Worm (Caenorhabditis elegans) whole organism, late embryonic: Measurements from ENCODE around the gene nhr-288.

Experiments
- C08G9.2 ChIP-seq: sonication (generic microtip); optimal IDR thresholded peaks from 2 replicates; lab custom pipeline; 2016; ENCODE audit warnings: mild to moderate bottlenecking, missing genetic modification characterization, moderate library complexity, missing compliant biosample characterization
- F13H6.1 ChIP-seq: sonication (generic microtip); optimal IDR thresholded peaks from 2 replicates; lab custom pipeline; 2016; ENCODE audit warnings: missing genetic modification characterization, missing compliant biosample characterization
- T23F11.4 ChIP-seq: fragments of 200-800 bp; sonication (Bioruptor generic); optimal IDR thresholded peaks from 2 replicates; lab custom pipeline; 2018; ENCODE audit warnings: mild to moderate bottlenecking, missing genetic modification characterization, missing compliant biosample characterization
- Y22D7AL.16 ChIP-seq: sonication (generic microtip); optimal IDR thresholded peaks from 2 replicates; lab custom pipeline; 2016; ENCODE audit warnings: missing genetic modification characterization, missing compliant biosample characterization
- ama-1 ChIP-seq: fragments of 150-350 bp; optimal IDR thresholded peaks from 2 replicates; lab custom pipeline; 2014
- ceh-18 ChIP-seq: sonication (generic microtip); optimal IDR thresholded peaks from 2 replicates; lab custom pipeline; 2016; ENCODE audit warnings: missing genetic modification characterization, missing compliant biosample characterization
- ceh-2 ChIP-seq: sonication (generic microtip); optimal IDR thresholded peaks from 2 replicates; lab custom pipeline; 2016; ENCODE audit warnings: missing genotype, missing genetic modification characterization, missing compliant biosample characterization
- ceh-31 ChIP-seq: sonication (generic microtip); optimal IDR thresholded peaks from 2 replicates; lab custom pipeline; 2016; ENCODE audit warnings: missing genetic modification characterization, missing compliant biosample characterization
- ceh-34 ChIP-seq: sonication (generic microtip); optimal IDR thresholded peaks from 2 replicates; lab custom pipeline; 2016; ENCODE audit warnings: mild to moderate bottlenecking, missing genetic modification characterization, missing compliant biosample characterization
- ceh-48 ChIP-seq: sonication (generic microtip); optimal IDR thresholded peaks from 2 replicates; lab custom pipeline; 2016; ENCODE audit warnings: missing genetic modification characterization, inconsistent platforms, missing compliant biosample characterization
- ceh-6 ChIP-seq: fragments of 200-800 bp; sonication (Bioruptor generic); optimal IDR thresholded peaks from 2 replicates; lab custom pipeline; 2018; ENCODE audit warnings: mild to moderate bottlenecking, missing genetic modification characterization, missing compliant biosample characterization
- che-1 ChIP-seq: sonication (generic microtip); optimal IDR thresholded peaks from 2 replicates; lab custom pipeline; 2016; ENCODE audit warnings: mild to moderate bottlenecking, missing genetic modification characterization, missing compliant biosample characterization
- elt-2 ChIP-seq: sonication (generic microtip); optimal IDR thresholded peaks from 2 replicates; lab custom pipeline; 2016; ENCODE audit warnings: missing genetic modification reagents, missing genetic modification characterization, missing compliant biosample characterization
- elt-4 ChIP-seq: sonication (generic microtip); optimal IDR thresholded peaks from 2 replicates; lab custom pipeline; 2016; ENCODE audit warnings: missing genetic modification characterization, missing compliant biosample characterization
- fax-1 ChIP-seq: sonication (generic microtip); optimal IDR thresholded peaks from 2 replicates; lab custom pipeline; 2016; ENCODE audit warnings: missing genotype, missing genetic modification characterization, missing compliant biosample characterization
- fkh-10 ChIP-seq: fragments of 150-350 bp; optimal IDR thresholded peaks from 2 replicates; lab custom pipeline; 2014; ENCODE audit warnings: missing biosample characterization, missing genetic modification reagents, missing genetic modification characterization
- fkh-6 ChIP-seq: sonication (generic microtip); optimal IDR thresholded peaks from 2 replicates; lab custom pipeline; 2016; ENCODE audit warnings: missing genetic modification characterization, missing compliant biosample characterization
- gmeb-2 ChIP-seq: sonication (generic microtip); optimal IDR thresholded peaks from 2 replicates; lab custom pipeline; 2016; ENCODE audit warnings: missing genetic modification characterization, inconsistent platforms, missing compliant biosample characterization
- hlh-6 ChIP-seq: sonication (generic microtip); optimal IDR thresholded peaks from 2 replicates; lab custom pipeline; 2016; ENCODE audit warnings: missing genotype, missing genetic modification characterization, missing compliant biosample characterization
- lim-6 ChIP-seq: sonication (generic microtip); optimal IDR thresholded peaks from 2 replicates; lab custom pipeline; 2016; ENCODE audit warnings: missing genetic modification characterization, missing compliant biosample characterization
- nfya-1 ChIP-seq: sonication (generic microtip); optimal IDR thresholded peaks from 2 replicates; lab custom pipeline; 2017; ENCODE audit warnings: missing genetic modification characterization, mild to moderate bottlenecking, missing compliant biosample characterization, antibody characterized with exemption, moderate library complexity
- nhr-232 ChIP-seq: sonication (generic microtip); optimal IDR thresholded peaks from 2 replicates; lab custom pipeline; 2016; ENCODE audit warnings: missing genetic modification characterization, missing compliant biosample characterization
- npax-4 ChIP-seq: sonication (generic microtip); optimal IDR thresholded peaks from 2 replicates; lab custom pipeline; 2016; ENCODE audit warnings: missing genetic modification characterization, missing compliant biosample characterization
- pag-3 ChIP-seq: sonication (generic microtip); optimal IDR thresholded peaks from 2 replicates; lab custom pipeline; 2016; ENCODE audit warnings: missing compliant biosample characterization, missing genetic modification characterization, borderline replicate concordance
- pat-9 ChIP-seq: fragments of 200-800 bp; sonication (Bioruptor generic); optimal IDR thresholded peaks from 2 replicates; lab custom pipeline; 2018; ENCODE audit warnings: mild to moderate bottlenecking, missing genetic modification characterization, moderate library complexity, missing compliant biosample characterization
- pax-1 ChIP-seq: fragments of 150-350 bp; optimal IDR thresholded peaks from 2 replicates; lab custom pipeline; 2014; ENCODE audit warnings: missing biosample characterization, missing genetic modification characterization
- pha-4 ChIP-seq: fragments of 150-350 bp; optimal IDR thresholded peaks from 2 replicates; lab custom pipeline; 2018; ENCODE audit warnings: missing biosample characterization, missing genetic modification reagents, missing genetic modification characterization
- pros-1 ChIP-seq: fragments of 150-350 bp; optimal IDR thresholded peaks from 2 replicates; lab custom pipeline; 2014; ENCODE audit warnings: missing biosample characterization, missing genetic modification reagents, missing genetic modification characterization
- ref-2 ChIP-seq: sonication (generic microtip); optimal IDR thresholded peaks from 2 replicates; lab custom pipeline; 2016; ENCODE audit warnings: missing genetic modification characterization, missing compliant biosample characterization
- rnt-1 ChIP-seq: sonication (generic microtip); optimal IDR thresholded peaks from 2 replicates; lab custom pipeline; 2016; ENCODE audit warnings: missing genetic modification characterization, missing compliant biosample characterization
- tbx-2 ChIP-seq: sonication (generic microtip); optimal IDR thresholded peaks from 2 replicates; lab custom pipeline; 2016; ENCODE audit warnings: missing genetic modification characterization, missing compliant biosample characterization
- tbx-7 ChIP-seq: sonication (generic microtip); optimal IDR thresholded peaks from 2 replicates; lab custom pipeline; 2016; ENCODE audit warnings: missing genotype, missing genetic modification characterization, missing compliant biosample characterization
- ttx-3 ChIP-seq: sonication (generic microtip); optimal IDR thresholded peaks from 2 replicates; lab custom pipeline; 2016; ENCODE audit warnings: missing genetic modification reagents, missing genetic modification characterization, missing compliant biosample characterization
- zip-5 ChIP-seq: sonication (generic microtip); optimal IDR thresholded peaks from 2 replicates; lab custom pipeline; 2016; ENCODE audit warnings: missing genetic modification characterization, missing compliant biosample characterization
- ztf-16 ChIP-seq: sonication (generic microtip); optimal IDR thresholded peaks from 2 replicates; lab custom pipeline; 2017; ENCODE audit warnings: missing genetic modification characterization, missing compliant biosample characterization

Gene nhr-288

DNA sequence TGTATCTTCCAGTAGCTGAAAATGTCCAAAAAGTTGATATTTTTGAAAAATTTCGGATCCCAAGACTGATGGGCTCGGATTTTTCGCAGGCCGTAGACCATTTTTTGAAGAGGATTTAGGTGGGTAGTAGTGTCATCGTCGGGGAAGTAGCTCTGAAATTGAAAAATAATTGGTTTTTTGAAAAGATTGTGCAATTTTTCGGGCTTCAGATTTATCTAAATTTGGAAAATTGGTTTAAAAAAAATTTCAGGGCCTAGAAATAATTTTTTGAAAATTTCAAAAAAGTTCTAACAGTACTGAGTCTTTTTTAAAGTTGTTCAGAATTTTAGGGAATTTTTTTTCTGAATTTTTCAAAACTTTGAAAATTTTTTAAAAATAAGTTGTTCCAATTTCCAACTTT is at the start of gene nhr-288:
Gene nhr-288, minus strand, starts transcription at position 101 of the 400 bp plus-strand sequence.
- no peak for TF ChIP-seq zip-5 (tag; lab: Kevin White, UChicago)
- no peak for TF ChIP-seq C08G9.2 (tag; lab: Kevin White, UChicago)
- TF ChIP-seq ttx-3 (tag; lab: Kevin White, UChicago) = no peak

DNA sequence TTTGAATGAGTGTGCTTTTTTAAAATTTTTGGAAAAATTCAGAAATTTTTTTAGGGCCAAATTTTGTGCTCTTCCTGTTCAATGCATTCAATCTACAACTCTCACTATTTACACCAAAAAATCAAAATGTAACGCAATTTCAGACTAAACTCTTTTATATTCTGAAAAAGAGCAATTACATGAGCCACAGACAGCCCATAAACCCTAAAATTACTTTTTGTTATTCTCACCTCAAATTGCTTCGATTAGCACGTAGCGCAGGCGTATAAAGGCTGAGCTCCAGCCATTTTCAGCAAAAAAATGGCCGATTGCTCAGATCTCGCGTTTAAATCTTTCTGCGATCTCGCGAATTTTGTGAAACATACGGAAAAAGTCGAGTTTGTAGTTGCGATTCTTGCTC is 49.0 kb upstream of the nhr-288 start, which contains the start of gene srw-82:
Gene srw-82, plus strand, starts transcription at position 301 of the 400 bp plus-strand sequence.
- TF ChIP-seq npax-4 (tag; lab: Kevin White, UChicago) (no peak), fax-1 (tag; lab: Kevin White, UChicago) (no peak), T23F11.4 (no peak), lim-6 (tag; lab: Kevin White, UChicago) (no peak)

- TF ChIP-seq ztf-16 (tag; lab: Kevin White, UChicago) (no peak), pha-4 (tag; lab: Kevin White, UChicago) (no peak), pag-3 (tag; lab: Kevin White, UChicago) (no peak), hlh-6 (tag; lab: Kevin White, UChicago) (no peak), ttx-3 (tag; lab: Kevin White, UChicago) (no peak), ceh-48 (tag; lab: Kevin White, UChicago) (no peak), ceh-31 (tag; lab: Kevin White, UChicago) (no peak), fkh-10 (GFP tag; lab: Kevin White, UChicago) (no peak), tbx-2 (tag; lab: Kevin White, UChicago) (no peak), gmeb-2 (tag; lab: Kevin White, UChicago) (no peak), ceh-2 (tag; lab: Kevin White, UChicago) (no peak), rnt-1 (no peak), nfya-1 (no peak), nhr-232 (tag; lab: Kevin White, UChicago) (no peak)
- TF ChIP-seq, all 69 proteins: peak for 0
Observed at ce11 chrV:18430826-18431225, 48.3 kb upstream of the nhr-288 start.

ce11 chrV:18426280-18426679 is 43.8 kb upstream of the nhr-288 start, which contains the start of gene srw-83:
Gene srw-83 (plus strand): TSS chrV:18426580.
- TF ChIP-seq ama-1 (lab: Kevin White, UChicago) (no peak), elt-4 (no peak), ceh-34 (tag; lab: Kevin White, UChicago) (no peak)
- TF ChIP-seq, all 69 proteins: peak for 0

DNA sequence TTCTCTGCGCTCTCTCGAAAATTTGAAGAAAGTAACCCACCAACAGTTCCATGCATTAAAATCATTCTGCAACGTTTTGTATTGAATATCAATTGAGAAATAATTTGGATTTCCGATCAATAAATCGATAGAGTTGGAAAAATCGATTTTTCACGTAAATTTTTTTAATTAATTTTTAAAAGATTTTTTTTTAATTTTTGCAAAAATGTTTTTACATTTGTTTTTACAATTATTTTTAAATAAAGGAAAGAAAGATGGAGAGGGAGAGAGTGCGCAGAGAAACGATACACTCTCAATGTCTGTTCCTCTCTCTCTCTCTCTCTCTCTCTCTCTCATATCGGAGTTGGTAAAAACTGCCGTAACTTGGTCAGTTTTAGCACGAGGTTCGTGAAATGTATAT is 43.1 kb upstream of the nhr-288 start, which contains the start of gene ZK262.19:
Gene ZK262.19, minus strand, starts transcription at position 101 of the 400 bp plus-strand sequence.
- TF ChIP-seq che-1 (tag; lab: Kevin White, UChicago) = no peak
- no peak for TF ChIP-seq ref-2 (tag; lab: Kevin White, UChicago)
- TF ChIP-seq fkh-6 (tag; lab: Kevin White, UChicago) = no peak
- no peak for TF ChIP-seq Y22D7AL.16 (tag; lab: Kevin White, UChicago)
- TF ChIP-seq, all 69 proteins: peak for 0

ce11 chrV:18424471-18424870 is 42.0 kb upstream of the nhr-288 start, which contains the start of gene ZK262.4:
Gene ZK262.4 (minus strand): TSS chrV:18424571.
- no peak for TF ChIP-seq ceh-6 (GFP tag; lab: Kevin White, UChicago)

- TF ChIP-seq tbx-7 (tag; lab: Kevin White, UChicago) = no peak
- no peak for TF ChIP-seq hlh-6 (tag; lab: Kevin White, UChicago)
- no peak for TF ChIP-seq pros-1 (tag; lab: Kevin White, UChicago)
- no peak for TF ChIP-seq pat-9
- TF ChIP-seq lim-6 (tag; lab: Kevin White, UChicago) = no peak
- TF ChIP-seq fkh-10 (GFP tag; lab: Kevin White, UChicago) = no peak
- no peak for TF ChIP-seq npax-4 (tag; lab: Kevin White, UChicago)
- no peak for TF ChIP-seq F13H6.1 (tag; lab: Kevin White, UChicago)
- no peak for TF ChIP-seq ceh-31 (tag; lab: Kevin White, UChicago)
- TF ChIP-seq pax-1 (tag; lab: Kevin White, UChicago) = no peak
- no peak for TF ChIP-seq ama-1 (lab: Kevin White, UChicago)
- TF ChIP-seq ceh-18 = no peak
- TF ChIP-seq ref-2 (tag; lab: Kevin White, UChicago) = no peak
- TF ChIP-seq tbx-2 (tag; lab: Kevin White, UChicago) = no peak
- TF ChIP-seq elt-2 = no peak
Observed at ce11 chrV:18420797-18421196, 38.3 kb upstream of the nhr-288 start, which contains the start of gene srj-26. Gene srj-26 (plus strand): TSS chrV:18421097.
